Worm (Caenorhabditis elegans) whole organism, early embryonic: ENCODE data around the gene str-114.

ENCODE experiments used
- B0310.2 ChIP-seq: sonication (generic microtip); optimal IDR thresholded peaks from 2 replicates; lab custom pipeline; 2016; ENCODE audit warnings: mild to moderate bottlenecking, missing genetic modification characterization, missing compliant biosample characterization
- F13C5.2 ChIP-seq: sonication (generic microtip); optimal IDR thresholded peaks from 2 replicates; lab custom pipeline; 2017; ENCODE audit warnings: mild to moderate bottlenecking, missing genetic modification characterization, inconsistent platforms, missing compliant biosample characterization
- aly-1 ChIP-seq: sonication (generic microtip); optimal IDR thresholded peaks from 2 replicates; lab custom pipeline; 2016; ENCODE audit warnings: missing genetic modification characterization, missing compliant biosample characterization
- ama-1 ChIP-seq: fragments of 150-350 bp; optimal IDR thresholded peaks from 2 replicates; lab custom pipeline; 2014
- ceh-13 ChIP-seq: fragments of 200-800 bp; sonication (Bioruptor generic); optimal IDR thresholded peaks from 2 replicates; lab custom pipeline; 2018; ENCODE audit warnings: mild to moderate bottlenecking, missing genetic modification characterization, missing compliant biosample characterization
- ceh-36 ChIP-seq: sonication (generic microtip); optimal IDR thresholded peaks from 2 replicates; lab custom pipeline; 2016; ENCODE audit warnings: missing genetic modification characterization, inconsistent platforms, missing compliant biosample characterization
- ets-7 ChIP-seq: sonication (generic microtip); optimal IDR thresholded peaks from 2 replicates; lab custom pipeline; 2016; ENCODE audit warnings: missing genotype, missing genetic modification characterization, missing compliant biosample characterization
- flt-1 ChIP-seq: fragments of 200-800 bp; sonication (Bioruptor generic); IDR thresholded peaks from 2 replicates; pipeline ENCODE4 v1.3.6; 2022; ENCODE audit warnings: missing genetic modification characterization, missing compliant biosample characterization
- hmbx-1 ChIP-seq: sonication (generic microtip); optimal IDR thresholded peaks from 2 replicates; lab custom pipeline; 2016; ENCODE audit warnings: mild to moderate bottlenecking, missing genetic modification characterization, missing compliant biosample characterization
- hmg-4 ChIP-seq: fragments of 200-800 bp; sonication (Bioruptor generic); optimal IDR thresholded peaks from 2 replicates; lab custom pipeline; 2018; ENCODE audit warnings: mild to moderate bottlenecking, missing genetic modification characterization, missing compliant biosample characterization
- hnd-1 ChIP-seq: sonication (generic microtip); optimal IDR thresholded peaks from 2 replicates; lab custom pipeline; 2016; ENCODE audit warnings: missing genetic modification characterization, missing compliant biosample characterization
- pes-1 ChIP-seq: fragments of 200-800 bp; sonication (Bioruptor generic); IDR thresholded peaks from 2 replicates; pipeline ENCODE4 v1.3.6; 2022; ENCODE audit warnings: missing genetic modification reagents, missing genetic modification characterization, missing compliant biosample characterization
- scrt-1 ChIP-seq: fragments of 200-800 bp; sonication (Bioruptor generic); IDR thresholded peaks from 2 replicates; pipeline ENCODE4 v1.3.6; 2022; ENCODE audit warnings: missing genetic modification characterization, missing compliant biosample characterization
- sea-1 ChIP-seq: fragments of 200-800 bp; sonication (Bioruptor generic); conservative IDR thresholded peaks from 2 replicates; pipeline ENCODE4 v1.3.6; 2022; ENCODE audit warnings: missing genetic modification characterization, missing compliant biosample characterization
- tbx-11 ChIP-seq: fragments of 200-800 bp; sonication (Bioruptor generic); IDR thresholded peaks from 2 replicates; pipeline ENCODE4 v1.3.6; 2022; ENCODE audit warnings: missing genetic modification characterization, missing compliant biosample characterization
- tbx-37 ChIP-seq: fragments of 200-800 bp; sonication (Bioruptor generic); conservative IDR thresholded peaks from 2 replicates; pipeline ENCODE4 v1.3.6; 2022; ENCODE audit warnings: missing genetic modification reagents, missing genetic modification characterization, missing compliant biosample characterization
- tra-4 ChIP-seq: sonication (generic microtip); optimal IDR thresholded peaks from 2 replicates; lab custom pipeline; 2017; ENCODE audit warnings: missing genetic modification characterization, missing compliant biosample characterization

str-114 gene

DNA sequence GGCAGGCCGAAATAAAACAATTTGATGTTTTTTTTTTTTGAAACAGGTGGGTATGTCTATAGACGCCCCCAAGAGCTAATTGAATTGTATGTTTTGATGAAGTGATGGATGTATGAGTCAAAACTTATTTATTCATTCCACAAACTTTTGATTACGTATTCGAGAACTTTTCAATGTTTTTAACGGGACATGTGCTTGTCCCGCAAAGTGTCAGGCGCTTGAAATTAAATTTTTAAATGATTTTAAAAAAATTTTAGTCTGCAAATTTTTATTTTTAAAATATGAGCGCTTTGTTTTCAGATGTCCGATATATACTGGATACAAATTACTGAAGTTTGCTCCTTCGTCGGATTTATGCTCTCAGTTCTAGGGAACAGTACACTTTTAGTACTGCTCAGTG lies at the start of gene str-114:
Gene str-114 (plus strand): TSS at position 301 of the 400 bp plus-strand sequence.
- no peak for TF ChIP-seq sea-1 (GFP tag; lab: Robert Waterston, UW)
- TF ChIP-seq ama-1 (lab: Kevin White, UChicago), result no peak
- no peak for TF ChIP-seq hmbx-1 (tag; lab: Kevin White, UChicago)
- no peak for TF ChIP-seq scrt-1
- TF ChIP-seq pes-1 (GFP tag; lab: Robert Waterston, UW), result no peak
- no peak for TF ChIP-seq ceh-36 (tag; lab: Kevin White, UChicago)
- no peak for TF ChIP-seq hmg-4
- no peak for TF ChIP-seq flt-1 (GFP tag; lab: Robert Waterston, UW)
- TF ChIP-seq tra-4 (tag; lab: Kevin White, UChicago), result no peak
- TF ChIP-seq hnd-1 (tag; lab: Kevin White, UChicago), result no peak
- no peak for TF ChIP-seq ets-7 (tag; lab: Kevin White, UChicago)
- TF ChIP-seq B0310.2 (tag; lab: Kevin White, UChicago), result no peak
- TF ChIP-seq F13C5.2, result no peak
- TF ChIP-seq tbx-37, result no peak
- TF ChIP-seq ceh-13, result no peak
- TF ChIP-seq tbx-11, result no peak
- no peak for TF ChIP-seq aly-1 (tag; lab: Kevin White, UChicago)

ce11 chrV:3600570-3600969 lies 49.0 kb upstream of the str-114 start, which contains the start of gene T22F3.7:
Gene T22F3.7 (minus strand): TSS chrV:3600670.
- TF ChIP-seq aly-1 (tag; lab: Kevin White, UChicago), result no peak
- TF ChIP-seq ceh-36 (tag; lab: Kevin White, UChicago), result no peak
- TF ChIP-seq tbx-37, result no peak
- no peak for TF ChIP-seq B0310.2 (tag; lab: Kevin White, UChicago)
- no peak for TF ChIP-seq sea-1 (GFP tag; lab: Robert Waterston, UW)
- TF ChIP-seq scrt-1, result no peak
- no peak for TF ChIP-seq hmg-4
- no peak for TF ChIP-seq ets-7 (tag; lab: Kevin White, UChicago)
- TF ChIP-seq hnd-1 (tag; lab: Kevin White, UChicago), result no peak
- no peak for TF ChIP-seq ceh-13
- no peak for TF ChIP-seq ama-1 (lab: Kevin White, UChicago)
- TF ChIP-seq hmbx-1 (tag; lab: Kevin White, UChicago), result no peak

ce11 chrV:3605325-3605724 lies 44.2 kb upstream of the str-114 start, which contains the start of gene T22F3.8:
Gene T22F3.8 (minus strand): TSS chrV:3605425.
- TF ChIP-seq ets-7 (tag; lab: Kevin White, UChicago) (no peak), B0310.2 (tag; lab: Kevin White, UChicago) (no peak), tbx-37 (no peak), hnd-1 (tag; lab: Kevin White, UChicago) (no peak), tra-4 (tag; lab: Kevin White, UChicago) (no peak), hmbx-1 (tag; lab: Kevin White, UChicago) (no peak), aly-1 (tag; lab: Kevin White, UChicago) (no peak), ceh-36 (tag; lab: Kevin White, UChicago) (no peak), ceh-13 (no peak), sea-1 (GFP tag; lab: Robert Waterston, UW) (no peak), ama-1 (lab: Kevin White, UChicago) (no peak)

- TF ChIP-seq hnd-1 (tag; lab: Kevin White, UChicago), result no peak
These were observed 43.2 kb upstream of the str-114 start for ce11 chrV:3606391-3606790.

ce11 chrV:3610709-3611108 lies 38.9 kb upstream of the str-114 start:
- TF ChIP-seq ceh-36 (tag; lab: Kevin White, UChicago) (no peak), aly-1 (tag; lab: Kevin White, UChicago) (no peak), hnd-1 (tag; lab: Kevin White, UChicago) (no peak), hmg-4 (no peak), pes-1 (GFP tag; lab: Robert Waterston, UW) (no peak), hmbx-1 (tag; lab: Kevin White, UChicago) (no peak), B0310.2 (tag; lab: Kevin White, UChicago) (no peak), tbx-37 (no peak), F13C5.2 (no peak), ets-7 (tag; lab: Kevin White, UChicago) (no peak)

- no peak for TF ChIP-seq ceh-36 (tag; lab: Kevin White, UChicago)
- TF ChIP-seq hnd-1 (tag; lab: Kevin White, UChicago), result no peak
These were observed 37.9 kb upstream of the str-114 start, which contains the start of gene T22F3.10 for ce11 chrV:3611654-3612053. Gene T22F3.10 (minus strand): TSS chrV:3611754.

ce11 chrV:3613042-3613441 lies 36.5 kb upstream of the str-114 start:
- TF ChIP-seq hmg-4 (no peak), ceh-13 (no peak), hnd-1 (tag; lab: Kevin White, UChicago) (no peak), tbx-37 (no peak), flt-1 (GFP tag; lab: Robert Waterston, UW) (no peak), F13C5.2 (no peak), ama-1 (lab: Kevin White, UChicago) (no peak), tbx-11 (no peak)

- TF ChIP-seq F13C5.2, result no peak
- no peak for TF ChIP-seq ceh-13
- TF ChIP-seq sea-1 (GFP tag; lab: Robert Waterston, UW), result no peak
These were observed 35.2 kb upstream of the str-114 start, which contains the start of gene T22F3.11 for ce11 chrV:3614397-3614796. Gene T22F3.11 (minus strand): TSS chrV:3614553.

DNA sequence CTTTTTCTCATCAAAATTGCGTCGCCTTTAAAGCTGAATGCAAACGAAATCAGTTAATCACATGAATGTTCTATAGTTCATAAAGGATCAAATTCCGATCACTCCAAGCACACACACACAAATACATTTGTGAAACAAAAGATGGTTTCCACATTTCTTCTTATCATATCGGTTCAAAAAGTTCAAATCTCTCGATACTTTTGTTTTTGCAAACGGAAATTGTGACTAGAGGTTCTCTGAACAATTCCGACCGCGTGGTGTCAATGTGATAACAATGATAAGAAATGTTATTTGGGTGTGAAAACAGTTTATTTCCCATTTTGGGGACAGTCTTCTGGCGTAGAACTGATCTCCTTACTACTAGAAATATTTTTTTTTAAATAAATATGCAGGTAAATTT lies 32.7 kb upstream of the str-114 start:
- TF ChIP-seq scrt-1 (no peak), aly-1 (tag; lab: Kevin White, UChicago) (no peak), pes-1 (GFP tag; lab: Robert Waterston, UW) (no peak), ama-1 (lab: Kevin White, UChicago) (no peak), tbx-11 (no peak), B0310.2 (tag; lab: Kevin White, UChicago) (no peak), F13C5.2 (no peak), hmg-4 (no peak), hnd-1 (tag; lab: Kevin White, UChicago) (no peak), tbx-37 (no peak), flt-1 (GFP tag; lab: Robert Waterston, UW) (no peak), tra-4 (tag; lab: Kevin White, UChicago) (no peak), hmbx-1 (tag; lab: Kevin White, UChicago) (no peak), sea-1 (GFP tag; lab: Robert Waterston, UW) (no peak), ets-7 (tag; lab: Kevin White, UChicago) (no peak), ceh-13 (no peak), ceh-36 (tag; lab: Kevin White, UChicago) (no peak)
